Fruit fly (Drosophila melanogaster): ENCODE data around the gene CG32532.

DNA sequence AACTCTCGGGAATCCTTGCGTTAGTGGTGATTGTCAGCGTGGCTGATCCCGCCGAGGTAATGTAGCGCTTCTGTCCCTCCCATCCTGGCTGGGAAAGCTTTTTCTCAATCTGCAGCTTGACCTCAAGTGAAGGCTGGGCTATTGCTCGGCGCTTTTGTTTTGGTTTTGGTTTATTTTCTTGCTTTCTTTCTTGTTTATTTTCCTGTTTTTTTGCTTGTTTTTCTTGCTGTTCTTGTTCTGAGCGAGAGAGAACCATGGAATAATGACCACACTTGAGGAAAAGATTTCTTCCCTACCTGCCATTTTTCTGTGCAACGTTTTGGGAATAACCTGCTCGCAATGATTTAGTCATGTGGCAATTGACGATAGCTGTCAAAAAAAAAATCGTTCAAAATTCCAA lies 62.2 kb downstream of the CG32532 start:
- no peak for TF ChIP-seq psq (optimal IDR thresholded peaks at IDR 0.05)
- TF ChIP-seq h (optimal IDR thresholded peaks at IDR 0.05), result no peak
- no peak for TF ChIP-seq ttk (optimal IDR thresholded peaks at IDR 0.05)
